Fruit fly (Drosophila melanogaster): ENCODE results near the gene sty.
A peak's percentile ranks its signal among the peaks of the same experiment; 100 is the strongest.

Gene sty

DNA sequence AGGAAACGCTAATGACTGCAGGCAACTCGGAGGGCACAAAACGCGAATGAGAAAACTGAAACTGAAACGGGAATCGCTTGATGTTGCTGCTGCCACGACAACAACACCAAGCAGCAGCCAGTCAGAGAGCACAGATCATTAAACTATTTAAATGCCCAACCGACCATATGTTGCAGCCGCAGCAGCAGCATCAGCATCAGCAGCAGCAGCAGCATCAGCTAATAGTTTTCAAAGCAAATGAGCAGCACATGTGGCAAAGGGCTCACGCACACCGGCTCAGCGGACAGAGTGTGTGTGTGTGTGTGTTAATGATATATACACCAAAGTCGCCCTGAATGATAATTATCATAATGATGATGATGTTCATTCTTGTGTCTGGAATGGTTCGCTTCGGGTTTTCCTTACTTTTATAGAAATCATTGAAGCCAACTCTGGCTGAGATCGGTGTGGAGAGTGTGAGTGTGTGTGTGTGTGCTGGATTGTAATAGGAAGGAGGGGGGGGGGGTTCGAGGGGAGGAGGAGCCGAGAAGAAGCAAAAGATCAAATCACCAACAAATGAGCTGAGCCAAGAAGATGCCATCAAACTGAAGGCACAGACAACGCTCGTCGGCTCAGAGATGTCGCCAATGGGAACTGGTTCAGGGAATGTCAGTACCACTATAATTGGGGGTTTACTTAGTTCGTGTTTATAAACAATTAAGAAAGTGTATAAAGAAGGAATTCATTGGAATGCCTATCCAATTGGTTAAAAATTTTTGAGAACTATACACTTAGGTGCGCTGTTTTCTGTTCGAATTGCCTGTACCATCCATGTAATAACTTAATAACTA lies 15.7 kb downstream of the sty start (continued):
- TF ChIP-seq CG2199 (GFP tag; IDR thresholded peaks at IDR 0.05) (peak; percentile 66; the same call in 1 of the 3 replicates), NfI (GFP tag; optimal IDR thresholded peaks at IDR 0.05) (no peak), p53 (GFP tag; optimal IDR thresholded peaks at IDR 0.05) (no peak), CG8478 (optimal IDR thresholded peaks at IDR 0.05) (no peak), CG9437 (GFP tag; optimal IDR thresholded peaks at IDR 0.05) (no peak), onecut (GFP tag; IDR thresholded peaks at IDR 0.05) (no peak), crc (GFP tag; optimal IDR thresholded peaks at IDR 0.05) (no peak), CG15514 (GFP tag; optimal IDR thresholded peaks at IDR 0.05) (peak; percentile 93), Rfx (GFP tag; IDR thresholded peaks at IDR 0.05) (no peak), danr (GFP tag; IDR thresholded peaks at IDR 0.05) (no peak), hkb (optimal IDR thresholded peaks at IDR 0.05) (no peak), hkb (GFP tag; IDR thresholded peaks at IDR 0.05) (no peak), chm (GFP tag; IDR thresholded peaks at IDR 0.05) (0 out of 2 replicates have a peak, but pooled peaks have one; percentile 31), BEAF-32 (GFP tag; optimal IDR thresholded peaks at IDR 0.05) (no peak), CG34376 (GFP tag; optimal IDR thresholded peaks at IDR 0.05) (no peak), Sry-β (GFP tag; optimal IDR thresholded peaks at IDR 0.05) (peak; percentile 75), CG14667 (GFP tag; IDR thresholded peaks at IDR 0.05) (no peak), Dip2 (GFP tag; IDR thresholded peaks at IDR 0.05) (no peak), unc-4 (GFP tag; IDR thresholded peaks at IDR 0.05; ENCODE audit: partially characterized antibody) (no peak), Doc3 (GFP tag; IDR thresholded peaks at IDR 0.05; ENCODE audit: partially characterized antibody) (no peak), CG11504 (tag; optimal IDR thresholded peaks at IDR 0.05) (peak; percentile 33), aop (GFP tag; IDR thresholded peaks at IDR 0.05) (0 out of 2 replicates have a peak, but pooled peaks have one; percentile 31), CG11696 (GFP tag; IDR thresholded peaks at IDR 0.05) (no peak), CG34422 (GFP tag; IDR thresholded peaks at IDR 0.05) (no peak), CG8388 (GFP tag; optimal IDR thresholded peaks at IDR 0.05) (no peak), D (optimal IDR thresholded peaks at IDR 0.05) (peak; percentile 82), D (GFP tag; optimal IDR thresholded peaks at IDR 0.05) (no peak), D19A (tag; optimal IDR thresholded peaks at IDR 0.05) (no peak), zf30C (GFP tag; optimal IDR thresholded peaks at IDR 0.05) (peak; percentile 15), CG7271 (tag; optimal IDR thresholded peaks at IDR 0.05) (no peak), CG10431 (GFP tag; optimal IDR thresholded peaks at IDR 0.05) (no peak), gsb (GFP tag; IDR thresholded peaks at IDR 0.05) (no peak), CG2889 (GFP tag; IDR thresholded peaks at IDR 0.05) (no peak), insv (GFP tag; optimal IDR thresholded peaks at IDR 0.05) (no peak), HLHmδ (GFP tag; optimal IDR thresholded peaks at IDR 0.05) (peak; percentile 44), CG4730 (GFP tag; IDR thresholded peaks at IDR 0.05) (no peak), CG10543 (GFP tag; optimal IDR thresholded peaks at IDR 0.05) (no peak), zfh1 (GFP tag; IDR thresholded peaks at IDR 0.05) (no peak), bbx (GFP tag; IDR thresholded peaks at IDR 0.05; ENCODE audit: partially characterized antibody) (0 out of 2 replicates have a peak, but pooled peaks have one; percentile 27), lab (GFP tag; optimal IDR thresholded peaks at IDR 0.05) (no peak), TFAM (GFP tag; optimal IDR thresholded peaks at IDR 0.05) (no peak), grn (GFP tag; optimal IDR thresholded peaks at IDR 0.05) (peak; percentile 60)
